Worm (Caenorhabditis elegans) whole organism, L1 larva: ENCODE results near the gene Y39E4A.1.

Experiments used
- C04F5.9 ChIP-seq: sonication (generic microtip); optimal IDR thresholded peaks from 2 replicates; lab custom pipeline; 2016; ENCODE audit warnings: missing genetic modification characterization, missing compliant biosample characterization
- Y116A8C.19 ChIP-seq: sonication (generic microtip); optimal IDR thresholded peaks from 2 replicates; lab custom pipeline; 2016; ENCODE audit warnings: missing compliant biosample characterization, missing genetic modification characterization, borderline replicate concordance
- aha-1 ChIP-seq: fragments of 150-350 bp; optimal IDR thresholded peaks from 2 replicates; lab custom pipeline; 2014; ENCODE audit warnings: missing biosample characterization, missing genetic modification characterization
- alr-1 ChIP-seq: fragments of 200-800 bp; sonication (Bioruptor generic); optimal IDR thresholded peaks from 2 replicates; lab custom pipeline; 2018; ENCODE audit warnings: borderline replicate concordance, mild to moderate bottlenecking, missing genetic modification characterization, missing compliant biosample characterization
- aly-2 ChIP-seq: fragments of 150-350 bp; optimal IDR thresholded peaks from 2 replicates; lab custom pipeline; 2014; ENCODE audit warnings: missing biosample characterization, missing genetic modification characterization
- ama-1 ChIP-seq: fragments of 150-350 bp; optimal IDR thresholded peaks from 2 replicates; lab custom pipeline; 2014
- dpl-1 ChIP-seq, 3 experiments: fragments of 150-350 bp in 2 of 3; sonication (generic microtip) in 1 of 3; optimal IDR thresholded peaks; 2 replicates each; lab custom pipeline; 2014 to 2017; ENCODE audit warnings: missing biosample characterization in 3 of 3, missing genetic modification characterization in 3 of 3, missing genetic modification reagents in 3 of 3
- efl-1 ChIP-seq, 4 experiments: fragments of 150-350 bp; optimal IDR thresholded peaks in 3 of 4; peaks in 1 of 4; 1 replicate in 1 of 4; 2 replicates in 3 of 4; lab custom pipeline; 2014; ENCODE audit warnings: missing biosample characterization in 2 of 4, missing genetic modification characterization in 2 of 4, missing genetic modification reagents in 2 of 4
- egl-13 ChIP-seq: sonication (generic microtip); optimal IDR thresholded peaks from 2 replicates; lab custom pipeline; 2016; ENCODE audit warnings: missing genotype, missing genetic modification reagents, missing genetic modification characterization, missing compliant biosample characterization
- elt-2 ChIP-seq: sonication (generic microtip); optimal IDR thresholded peaks from 2 replicates; lab custom pipeline; 2016; ENCODE audit warnings: missing genetic modification characterization, mild to moderate bottlenecking, inconsistent platforms, missing compliant biosample characterization, missing genetic modification reagents
- elt-3 ChIP-seq, 6 experiments: fragments of 150-350 bp in 1 of 6; sonication (generic microtip); optimal IDR thresholded peaks; 2 replicates each; lab custom pipeline; 2017 to 2018; ENCODE audit warnings: missing biosample characterization in 6 of 6, missing genetic modification characterization in 6 of 6, inconsistent platforms in 1 of 6
- fkh-10 ChIP-seq: sonication (generic microtip); optimal IDR thresholded peaks from 2 replicates; lab custom pipeline; 2017; ENCODE audit warnings: missing biosample characterization, missing genetic modification reagents, missing genetic modification characterization
- fkh-8 ChIP-seq: sonication (generic microtip); optimal IDR thresholded peaks from 2 replicates; lab custom pipeline; 2016; ENCODE audit warnings: mild to moderate bottlenecking, missing genetic modification characterization, missing compliant biosample characterization
- fos-1 ChIP-seq: fragments of 150-350 bp; optimal IDR thresholded peaks from 2 replicates; lab custom pipeline; 2014; ENCODE audit warnings: missing biosample characterization, missing genetic modification characterization
- lin-13 ChIP-seq: fragments of 150-350 bp; optimal IDR thresholded peaks from 2 replicates; lab custom pipeline; 2014; ENCODE audit warnings: missing biosample characterization, missing genetic modification reagents, missing genetic modification characterization
- lin-14 ChIP-seq: fragments of 200-800 bp; sonication (Bioruptor generic); optimal IDR thresholded peaks from 2 replicates; lab custom pipeline; 2018; ENCODE audit warnings: mild to moderate bottlenecking, missing genetic modification characterization, moderate library complexity, missing compliant biosample characterization
- lin-35 ChIP-seq, 2 experiments: fragments of 150-350 bp; optimal IDR thresholded peaks; 2 replicates each; lab custom pipeline; 2014; ENCODE audit warnings: missing biosample characterization in 2 of 2, missing genetic modification characterization in 2 of 2, missing genetic modification reagents in 2 of 2
- lir-3 ChIP-seq: sonication (generic microtip); optimal IDR thresholded peaks from 2 replicates; lab custom pipeline; 2016; ENCODE audit warnings: mild to moderate bottlenecking, missing genetic modification characterization, moderate library complexity, missing compliant biosample characterization; ENCODE audit not compliant: poor library complexity
- lsy-2 ChIP-seq, 2 experiments: fragments of 150-350 bp; optimal IDR thresholded peaks; 2 replicates each; lab custom pipeline; 2014; ENCODE audit warnings: missing biosample characterization in 2 of 2, missing genetic modification characterization in 2 of 2
- mab-9 ChIP-seq: fragments of 200-800 bp; sonication (Bioruptor generic); IDR thresholded peaks from 2 replicates; pipeline ENCODE4 v1.3.6; 2022; ENCODE audit warnings: missing genetic modification reagents, missing genetic modification characterization, missing compliant biosample characterization
- nhr-11 ChIP-seq: fragments of 150-350 bp; optimal IDR thresholded peaks from 2 replicates; lab custom pipeline; 2014; ENCODE audit warnings: missing biosample characterization, missing genetic modification characterization
- nhr-12 ChIP-seq: sonication (generic microtip); optimal IDR thresholded peaks from 2 replicates; lab custom pipeline; 2017; ENCODE audit warnings: missing biosample characterization, missing genetic modification characterization
- nhr-19 ChIP-seq: fragments of 200-800 bp; sonication (Bioruptor generic); conservative IDR thresholded peaks from 2 replicates; pipeline ENCODE4 v1.3.6; 2022; ENCODE audit warnings: missing genetic modification characterization, missing compliant biosample characterization
- nhr-20 ChIP-seq: sonication (generic microtip); optimal IDR thresholded peaks from 2 replicates; lab custom pipeline; 2016; ENCODE audit warnings: mild to moderate bottlenecking, missing genetic modification characterization, missing compliant biosample characterization
- nhr-47 ChIP-seq: sonication (generic microtip); optimal IDR thresholded peaks from 2 replicates; lab custom pipeline; 2016; ENCODE audit warnings: mild to moderate bottlenecking, missing genetic modification characterization, moderate library complexity, missing compliant biosample characterization
- nhr-71 ChIP-seq: sonication (generic microtip); optimal IDR thresholded peaks from 2 replicates; lab custom pipeline; 2016; ENCODE audit warnings: mild to moderate bottlenecking, missing genetic modification characterization, moderate library complexity, missing compliant biosample characterization
- nhr-76 ChIP-seq: sonication (generic microtip); optimal IDR thresholded peaks from 2 replicates; lab custom pipeline; 2017; ENCODE audit warnings: missing biosample characterization, missing genetic modification characterization
- nhr-85 ChIP-seq: sonication (generic microtip); peaks from one replicate; lab custom pipeline; 2016; ENCODE audit warnings: missing genetic modification characterization, inconsistent platforms, missing compliant biosample characterization
- nhr-90 ChIP-seq: sonication (generic microtip); optimal IDR thresholded peaks from 2 replicates; lab custom pipeline; 2016; ENCODE audit warnings: mild to moderate bottlenecking, missing genetic modification characterization, missing compliant biosample characterization; ENCODE audit not compliant: poor library complexity
- pag-3 ChIP-seq: sonication (generic microtip); optimal IDR thresholded peaks from 2 replicates; lab custom pipeline; 2017; ENCODE audit warnings: missing genetic modification characterization, mild to moderate bottlenecking, missing compliant biosample characterization, antibody characterized with exemption, borderline replicate concordance; ENCODE audit not compliant: insufficient read depth
- pax-3 ChIP-seq: fragments of 200-800 bp; sonication (Bioruptor generic); optimal IDR thresholded peaks from 2 replicates; lab custom pipeline; 2018; ENCODE audit warnings: mild to moderate bottlenecking, missing genetic modification characterization, moderate library complexity, missing compliant biosample characterization
- rnt-1 ChIP-seq: sonication (generic microtip); optimal IDR thresholded peaks from 2 replicates; lab custom pipeline; 2016; ENCODE audit warnings: mild to moderate bottlenecking, missing genetic modification characterization, moderate library complexity, missing compliant biosample characterization
- snpc-4 ChIP-seq: fragments of 150-350 bp; optimal IDR thresholded peaks from 2 replicates; lab custom pipeline; 2014; ENCODE audit warnings: missing biosample characterization, missing genetic modification characterization
- snu-23 ChIP-seq: sonication (generic microtip); optimal IDR thresholded peaks from 2 replicates; lab custom pipeline; 2016; ENCODE audit warnings: missing genetic modification characterization, missing compliant biosample characterization
- sox-4 ChIP-seq: sonication (generic microtip); optimal IDR thresholded peaks from 2 replicates; lab custom pipeline; 2016; ENCODE audit warnings: missing genetic modification characterization, missing compliant biosample characterization
- swsn-7 ChIP-seq: sonication (generic microtip); optimal IDR thresholded peaks from 2 replicates; lab custom pipeline; 2016; ENCODE audit warnings: missing genetic modification characterization, missing compliant biosample characterization
- tbx-2 ChIP-seq: sonication (generic microtip); optimal IDR thresholded peaks from 2 replicates; lab custom pipeline; 2016; ENCODE audit warnings: missing genetic modification characterization, missing compliant biosample characterization
- tlp-1 ChIP-seq: fragments of 150-350 bp; optimal IDR thresholded peaks from 2 replicates; lab custom pipeline; 2014; ENCODE audit warnings: missing biosample characterization, missing genetic modification characterization
- unc-86 ChIP-seq: sonication (generic microtip); optimal IDR thresholded peaks from 2 replicates; lab custom pipeline; 2016; ENCODE audit warnings: missing genetic modification characterization, missing compliant biosample characterization
- vab-15 ChIP-seq: sonication (generic microtip); optimal IDR thresholded peaks from 2 replicates; lab custom pipeline; 2017; ENCODE audit warnings: missing genotype, mild to moderate bottlenecking, missing genetic modification characterization, missing compliant biosample characterization
- zip-4 ChIP-seq: fragments of 200-800 bp; sonication (Bioruptor generic); optimal IDR thresholded peaks from 2 replicates; lab custom pipeline; 2018; ENCODE audit warnings: mild to moderate bottlenecking, missing genetic modification characterization, moderate library complexity, missing compliant biosample characterization
- ztf-11 ChIP-seq, 2 experiments: sonication (generic microtip); optimal IDR thresholded peaks; 2 replicates each; lab custom pipeline; 2016 to 2017; ENCODE audit warnings: missing genetic modification characterization in 2 of 2, missing biosample characterization in 1 of 2, missing compliant biosample characterization in 1 of 2

The Y39E4A.1 gene

ce11 chrIII:12904987-12905541 lies 46.1 kb upstream of the Y39E4A.1 start, which contains the start of gene cox-5A (continued):
- TF ChIP-seq sox-4 (tag; lab: Kevin White, UChicago) (peak; percentile 98), nhr-11 (peak; percentile 94), mab-9 (GFP tag; lab: Robert Waterston, UW) (peak; percentile 99), C04F5.9 (tag; lab: Kevin White, UChicago) (peak; percentile 96), nhr-71 (peak; percentile 100)

- no peak for TF ChIP-seq fkh-10 (GFP tag; lab: Kevin White, UChicago)
- TF ChIP-seq vab-15 (tag; lab: Kevin White, UChicago) = no peak
- no peak for TF ChIP-seq snpc-4 (tag; lab: Kevin White, UChicago)
- TF ChIP-seq fkh-8 = no peak
- no peak for TF ChIP-seq pax-3 (tag; lab: Kevin White, UChicago)
- peak; percentile 62 for TF ChIP-seq nhr-71
- TF ChIP-seq nhr-76 = no peak
- peak; percentile 22; the same call in 1 of the 2 replicates for TF ChIP-seq nhr-19
- TF ChIP-seq alr-1 (tag; lab: Kevin White, UChicago) = no peak
- TF ChIP-seq unc-86 (tag; lab: Kevin White, UChicago) = peak; percentile 19
- TF ChIP-seq Y116A8C.19 (tag; lab: Kevin White, UChicago) = no peak
- TF ChIP-seq snu-23 (GFP tag; lab: Kevin White, UChicago) = peak; percentile 28
- TF ChIP-seq ztf-11 (tag; optimal IDR thresholded peaks at IDR 0.05; lab: Kevin White, UChicago) = no peak
- peak; percentile 22 for TF ChIP-seq zip-4 (GFP tag; lab: Kevin White, UChicago)
- no peak for TF ChIP-seq tlp-1
- no peak for TF ChIP-seq elt-3 (tag; optimal IDR thresholded peaks at IDR 0.05; lab: Kevin White, UChicago)
- no peak for TF ChIP-seq aly-2 (tag; lab: Kevin White, UChicago)
- no peak for TF ChIP-seq dpl-1 (GFP tag; optimal IDR thresholded peaks at IDR 0.05; lab: Kevin White, UChicago)
- peak; percentile 2 for TF ChIP-seq rnt-1 (tag; lab: Kevin White, UChicago)
- TF ChIP-seq efl-1 (optimal IDR thresholded peaks at IDR 0.05; lab: Kevin White, UChicago) = peak; percentile 23 to 33
- TF ChIP-seq efl-1 (GFP tag; optimal IDR thresholded peaks at IDR 0.05 in 1 of 2; lab: Kevin White, UChicago) = peak in 1 of 2 experiments; percentile 34
- no peak for TF ChIP-seq elt-2 (tag; lab: Kevin White, UChicago)
- no peak for TF ChIP-seq lin-14 (GFP tag; lab: Kevin White, UChicago)
- peak; percentile 69 for TF ChIP-seq nhr-90
- TF ChIP-seq pag-3 (tag; lab: Kevin White, UChicago) = no peak
- peak; percentile 19 for TF ChIP-seq tbx-2
- no peak for TF ChIP-seq nhr-12 (tag; lab: Kevin White, UChicago)
- peak in 1 of 2 experiments; percentile 28 for TF ChIP-seq lin-35 (GFP tag; optimal IDR thresholded peaks at IDR 0.05; lab: Kevin White, UChicago)
- peak; percentile 48 for TF ChIP-seq nhr-47
- peak; percentile 38 for TF ChIP-seq swsn-7
- no peak for TF ChIP-seq aha-1 (tag; lab: Kevin White, UChicago)
- TF ChIP-seq lir-3 = no peak
- no peak for TF ChIP-seq egl-13 (tag; lab: Kevin White, UChicago)
- peak; percentile 78 for TF ChIP-seq nhr-85
- TF ChIP-seq nhr-20 (tag; lab: Kevin White, UChicago) = peak; percentile 16
- peak; percentile 2 to 66 for TF ChIP-seq lsy-2 (tag; optimal IDR thresholded peaks at IDR 0.05; lab: Kevin White, UChicago)
- peak; percentile 46 for TF ChIP-seq fos-1 (tag; lab: Kevin White, UChicago)
- peak; percentile 30 for TF ChIP-seq lin-13 (GFP tag; lab: Kevin White, UChicago)
- TF ChIP-seq ama-1 (lab: Kevin White, UChicago) = peak; percentile 70
Measured at ce11 chrIII:12906611-12907037, 44.6 kb upstream of the Y39E4A.1 start.
